Fruit fly (Drosophila melanogaster): Measurements from ENCODE around the gene CG13461.

dm6 chr3L:15005774-15006173 is 46.5 kb downstream of the CG13461 start:
- no peak for TF ChIP-seq CTCF (optimal IDR thresholded peaks at IDR 0.05)
- no peak for TF ChIP-seq CG8478 (optimal IDR thresholded peaks at IDR 0.05)
